Worm (Caenorhabditis elegans): ENCODE data around the gene eco-1.

ce11 chrIII:7358627-7359026, 268 bp downstream of the eco-1 start:
- TF ChIP-seq ceh-13 (GFP tag; optimal IDR thresholded peaks at IDR 0.05): no peak
- no peak for TF ChIP-seq flt-1 (GFP tag; IDR thresholded peaks at IDR 0.05)
- TF ChIP-seq B0310.2 (tag; optimal IDR thresholded peaks at IDR 0.05): no peak
- TF ChIP-seq ama-1 (optimal IDR thresholded peaks at IDR 0.05): no peak
